Fruit fly (Drosophila melanogaster) whole organism, embryonic: ENCODE data around the gene CG46397.

Experiments
- Antp ChIP-seq: fragments of 200-800 bp; sonication (Bioruptor generic); optimal IDR thresholded peaks from 3 replicates; lab custom pipeline; 2016; ENCODE audit warnings: missing biosample characterization, missing genetic modification characterization
- BEAF-32 ChIP-seq: fragments of 200-800 bp; sonication (Bioruptor generic); optimal IDR thresholded peaks from 3 replicates; lab custom pipeline; 2017; ENCODE audit warnings: missing biosample characterization, missing genetic modification characterization, mild to moderate bottlenecking, moderate library complexity, missing genetic modification reagents
- CG12219 ChIP-seq: fragments of 200-800 bp; sonication (Bioruptor generic); optimal IDR thresholded peaks from 3 replicates; lab custom pipeline; 2018; ENCODE audit warnings: missing biosample characterization, mild to moderate bottlenecking, missing genetic modification characterization
- CG13123 ChIP-seq: fragments of 200-800 bp; sonication (Bioruptor generic); optimal IDR thresholded peaks from 2 replicates; lab custom pipeline; 2016; ENCODE audit warnings: missing biosample characterization, missing genetic modification characterization
- CG13624 ChIP-seq: fragments of 200-800 bp; sonication (Bioruptor generic); optimal IDR thresholded peaks from 2 replicates; lab custom pipeline; 2016; ENCODE audit warnings: missing biosample characterization, missing genetic modification characterization
- CG15696 ChIP-seq: fragments of 200-800 bp; sonication (Bioruptor generic); optimal IDR thresholded peaks from 2 replicates; lab custom pipeline; 2019; ENCODE audit warnings: missing biosample characterization, mild to moderate bottlenecking, missing genetic modification characterization, moderate library complexity
- CG16813 ChIP-seq: fragments of 200-800 bp; sonication (Bioruptor generic); IDR thresholded peaks from 3 replicates; pipeline ENCODE4 v1.3.6; 2022; ENCODE audit warnings: missing biosample characterization, missing genetic modification characterization; ENCODE audit not compliant: partially characterized antibody
- CG18262 ChIP-seq: fragments of 200-800 bp; optimal IDR thresholded peaks from 3 replicates; lab custom pipeline; 2019; ENCODE audit warnings: missing biosample characterization, mild to moderate bottlenecking, missing genetic modification characterization, moderate library complexity
- CG31441 ChIP-seq: fragments of 200-800 bp; sonication (Bioruptor generic); IDR thresholded peaks from 2 replicates; pipeline ENCODE4 v1.3.6; 2022; ENCODE audit warnings: missing biosample characterization, missing genetic modification characterization
- CG34422 ChIP-seq: fragments of 200-800 bp; sonication (Bioruptor generic); IDR thresholded peaks from 3 replicates; pipeline ENCODE4 v1.3.6; 2022; ENCODE audit warnings: missing biosample characterization, missing genetic modification characterization
- CG43689 ChIP-seq: fragments of 200-800 bp; sonication (Bioruptor generic); IDR thresholded peaks from 2 replicates; pipeline ENCODE4 v1.3.6; 2022; ENCODE audit warnings: missing biosample characterization, missing genetic modification characterization
- CG6175 ChIP-seq: fragments of 200-800 bp; sonication (Bioruptor generic); IDR thresholded peaks from 3 replicates; pipeline ENCODE4 v1.3.6; 2022; ENCODE audit warnings: missing biosample characterization, missing genetic modification characterization
- CG6254 ChIP-seq: fragments of 200-800 bp; sonication (Bioruptor generic); optimal IDR thresholded peaks from 3 replicates; lab custom pipeline; 2017; ENCODE audit warnings: mild to moderate bottlenecking, missing biosample characterization, missing genetic modification reagents, missing genetic modification characterization
- CG6272 ChIP-seq: fragments of 200-800 bp; sonication (Bioruptor generic); IDR thresholded peaks from 2 replicates; pipeline ENCODE4 v1.3.6; 2022; ENCODE audit warnings: missing biosample characterization, missing genetic modification characterization
- CG7745 ChIP-seq: fragments of 200-800 bp; sonication (Bioruptor generic); optimal IDR thresholded peaks from 2 replicates; lab custom pipeline; 2018; ENCODE audit warnings: missing biosample characterization, mild to moderate bottlenecking, missing genetic modification characterization, moderate library complexity
- CG7963 ChIP-seq: fragments of 200-800 bp; sonication (Bioruptor generic); IDR thresholded peaks from 3 replicates; pipeline ENCODE4 v1.3.6; 2022; ENCODE audit warnings: missing biosample characterization, missing genetic modification characterization; ENCODE audit not compliant: partially characterized antibody
- CG9437 ChIP-seq: fragments of 200-800 bp; sonication (Bioruptor generic); optimal IDR thresholded peaks from 2 replicates; lab custom pipeline; 2018; ENCODE audit warnings: missing biosample characterization, mild to moderate bottlenecking, missing genetic modification characterization
- Fer2 ChIP-seq: fragments of 200-800 bp; sonication (Bioruptor generic); optimal IDR thresholded peaks from 2 replicates; lab custom pipeline; 2018; ENCODE audit warnings: missing biosample characterization, mild to moderate bottlenecking, missing genetic modification characterization, moderate library complexity
- GATAe ChIP-seq: fragments of 200-800 bp; sonication (Bioruptor generic); conservative IDR thresholded peaks from 2 replicates; pipeline ENCODE4 v1.3.6; 2022; ENCODE audit warnings: missing biosample characterization, missing genetic modification characterization
- Lhr ChIP-seq: fragments of 200-800 bp; sonication (Bioruptor generic); optimal IDR thresholded peaks from 3 replicates; lab custom pipeline; 2017; ENCODE audit warnings: mild to moderate bottlenecking, missing biosample characterization, missing genetic modification reagents, missing genetic modification characterization
- Mes4 ChIP-seq: fragments of 200-800 bp; sonication (Bioruptor generic); optimal IDR thresholded peaks from 2 replicates; lab custom pipeline; 2016; ENCODE audit warnings: missing biosample characterization, missing genetic modification characterization
- Mrtf ChIP-seq: fragments of 200-800 bp; sonication (Bioruptor generic); IDR thresholded peaks from 3 replicates; pipeline ENCODE4 v1.3.6; 2022; ENCODE audit warnings: missing biosample characterization, missing genetic modification characterization
- NC2α ChIP-seq: fragments of 200-800 bp; sonication (Bioruptor generic); optimal IDR thresholded peaks from 2 replicates; lab custom pipeline; 2016; ENCODE audit warnings: missing biosample characterization, missing genetic modification characterization
- NC2β ChIP-seq: fragments of 200-800 bp; sonication (Bioruptor generic); optimal IDR thresholded peaks from 2 replicates; lab custom pipeline; 2016; ENCODE audit warnings: missing biosample characterization, missing genetic modification characterization
- PHDP ChIP-seq: fragments of 200-800 bp; sonication (Bioruptor generic); optimal IDR thresholded peaks from 3 replicates; lab custom pipeline; 2018; ENCODE audit warnings: missing biosample characterization, mild to moderate bottlenecking, missing genetic modification characterization, moderate library complexity
- Side ChIP-seq: fragments of 200-800 bp; sonication (Bioruptor generic); optimal IDR thresholded peaks from 2 replicates; lab custom pipeline; 2016; ENCODE audit warnings: missing biosample characterization, missing genetic modification characterization
- Sin3A ChIP-seq: fragments of >200 bp; optimal IDR thresholded peaks from 2 replicates; lab custom pipeline; 2018
- Spps ChIP-seq: fragments of 200-800 bp; sonication (Bioruptor generic); optimal IDR thresholded peaks from 2 replicates; lab custom pipeline; 2018; ENCODE audit warnings: missing biosample characterization, mild to moderate bottlenecking, missing genetic modification characterization
- Xrp1 ChIP-seq: fragments of 200-800 bp; sonication (Bioruptor generic); IDR thresholded peaks from 2 replicates; pipeline ENCODE4 v1.3.6; 2022; ENCODE audit warnings: missing biosample characterization, missing genetic modification characterization
- aop ChIP-seq: fragments of 200-800 bp; sonication (Bioruptor generic); IDR thresholded peaks from 2 replicates; pipeline ENCODE4 v1.3.6; 2022; ENCODE audit warnings: missing biosample characterization, missing genetic modification characterization
- chm ChIP-seq: fragments of 200-800 bp; sonication (Bioruptor generic); IDR thresholded peaks from 2 replicates; pipeline ENCODE4 v1.3.6; 2022; ENCODE audit warnings: missing biosample characterization, missing genetic modification characterization
- da ChIP-seq: fragments of 200-800 bp; sonication (Bioruptor generic); optimal IDR thresholded peaks from 2 replicates; lab custom pipeline; 2016; ENCODE audit warnings: missing biosample characterization, missing genetic modification characterization
- dmrt11E ChIP-seq: fragments of 200-800 bp; sonication (Bioruptor generic); optimal IDR thresholded peaks from 3 replicates; lab custom pipeline; 2018; ENCODE audit warnings: missing biosample characterization, mild to moderate bottlenecking, missing genetic modification characterization, moderate library complexity
- grn ChIP-seq: fragments of 200-800 bp; sonication (Bioruptor generic); optimal IDR thresholded peaks from 3 replicates; lab custom pipeline; 2017; ENCODE audit warnings: missing biosample characterization, missing genetic modification characterization
- gt ChIP-seq: fragments of 200-800 bp; sonication (Bioruptor generic); IDR thresholded peaks from 2 replicates; pipeline ENCODE4 v1.3.6; 2022; ENCODE audit warnings: missing biosample characterization, missing genetic modification characterization
- insv ChIP-seq, 2 experiments: fragments of 200-800 bp; sonication (Bioruptor generic); optimal IDR thresholded peaks; 3 replicates each; lab custom pipeline; 2016 to 2018; ENCODE audit warnings: missing biosample characterization in 2 of 2, missing genetic modification characterization in 2 of 2
- jumu ChIP-seq: fragments of 200-800 bp; sonication (Bioruptor generic); optimal IDR thresholded peaks from 3 replicates; lab custom pipeline; 2016; ENCODE audit warnings: missing biosample characterization, missing genetic modification characterization
- ken ChIP-seq: fragments of 200-800 bp; sonication (Bioruptor generic); IDR thresholded peaks from 3 replicates; pipeline ENCODE4 v1.3.6; 2022; ENCODE audit warnings: missing biosample characterization, missing genetic modification characterization
- mirr ChIP-seq: fragments of 200-800 bp; sonication (Bioruptor generic); optimal IDR thresholded peaks from 3 replicates; lab custom pipeline; 2018; ENCODE audit warnings: missing biosample characterization, mild to moderate bottlenecking, missing genetic modification characterization
- nerfin-2 ChIP-seq: fragments of 200-800 bp; sonication (Bioruptor generic); IDR thresholded peaks from 2 replicates; pipeline ENCODE4 v1.3.6; 2022; ENCODE audit warnings: missing biosample characterization, missing genetic modification characterization; ENCODE audit not compliant: partially characterized antibody
- pzg ChIP-seq: fragments of 200-800 bp; sonication (Bioruptor generic); optimal IDR thresholded peaks from 3 replicates; lab custom pipeline; 2018; ENCODE audit warnings: missing biosample characterization, mild to moderate bottlenecking, missing genetic modification characterization, moderate library complexity
- row ChIP-seq: fragments of 200-800 bp; sonication (Bioruptor generic); IDR thresholded peaks from 3 replicates; pipeline ENCODE4 v1.3.6; 2022; ENCODE audit warnings: missing biosample characterization, missing genetic modification characterization
- run ChIP-seq: fragments of 200-800 bp; sonication (Bioruptor generic); optimal IDR thresholded peaks from 3 replicates; lab custom pipeline; 2018; ENCODE audit warnings: missing biosample characterization, mild to moderate bottlenecking, missing genetic modification characterization
- schlank ChIP-seq: fragments of 200-800 bp; sonication (Bioruptor generic); optimal IDR thresholded peaks from 2 replicates; lab custom pipeline; 2018; ENCODE audit warnings: missing biosample characterization, mild to moderate bottlenecking, missing genetic modification characterization
- sob ChIP-seq: fragments of 200-800 bp; sonication (Bioruptor generic); IDR thresholded peaks from 2 replicates; pipeline ENCODE4 v1.3.6; 2022; ENCODE audit warnings: missing biosample characterization, missing genetic modification characterization
- sr ChIP-seq: fragments of 200-800 bp; sonication (Bioruptor generic); IDR thresholded peaks from 3 replicates; pipeline ENCODE4 v1.3.6; 2022; ENCODE audit warnings: missing biosample characterization, missing genetic modification characterization
- trh ChIP-seq: fragments of 200-800 bp; sonication (Bioruptor generic); optimal IDR thresholded peaks from 2 replicates; lab custom pipeline; 2016; ENCODE audit warnings: missing biosample characterization, missing genetic modification characterization
- yki ChIP-seq: fragments of >200 bp; optimal IDR thresholded peaks from 3 replicates; lab custom pipeline; 2018
- zf30C ChIP-seq: fragments of 200-800 bp; sonication (Bioruptor generic); optimal IDR thresholded peaks from 3 replicates; lab custom pipeline; 2018; ENCODE audit warnings: missing biosample characterization, mild to moderate bottlenecking, missing genetic modification characterization

CG46397 gene

dm6 chr2L:8952194-8953037 is 5.3 kb downstream of the CG46397 start (continued):
- TF ChIP-seq CG34422 (GFP tag; lab: Robert Waterston, UW) = 0 out of 3 replicates have a peak, but pooled peaks have one; percentile 50
- no peak for TF ChIP-seq CG43689 (GFP tag; lab: Robert Waterston, UW)
- TF ChIP-seq trh (GFP tag; lab: Kevin White, UChicago) = no peak
- peak; percentile 49 for TF ChIP-seq Antp
- peak; percentile 52 to 93 for TF ChIP-seq insv (GFP tag; optimal IDR thresholded peaks at IDR 0.05; lab: Kevin White, UChicago)
- TF ChIP-seq aop (GFP tag; lab: Robert Waterston, UW) = no peak
- 0 out of 2 replicates have a peak, but pooled peaks have one; percentile 17 for TF ChIP-seq chm
- TF ChIP-seq CG13624 (GFP tag; lab: Kevin White, UChicago) = peak; percentile 37
- TF ChIP-seq NC2β (GFP tag; lab: Kevin White, UChicago) = peak; percentile 42
- no peak for TF ChIP-seq CG7745 (tag; lab: Kevin White, UChicago)
- TF ChIP-seq CG18262 (tag; lab: Kevin White, UChicago) = peak; percentile 37
- TF ChIP-seq CG6272 (GFP tag; lab: Robert Waterston, UW) = peak; percentile 33; the same call in 1 of the 2 replicates
- TF ChIP-seq nerfin-2 (GFP tag; lab: Robert Waterston, UW) = peak; percentile 57
- peak; percentile 61; the same call in 1 of the 2 replicates for TF ChIP-seq Xrp1 (GFP tag; lab: Robert Waterston, UW)
- TF ChIP-seq Mrtf (GFP tag; lab: Robert Waterston, UW) = peak; percentile 49; the same call in 1 of the 3 replicates
- TF ChIP-seq Fer2 (tag; lab: Kevin White, UChicago) = no peak
- peak; percentile 46 for TF ChIP-seq Side (GFP tag; lab: Kevin White, UChicago)
- TF ChIP-seq CG12219 (GFP tag; lab: Kevin White, UChicago) = peak; percentile 30
- TF ChIP-seq Sin3A (lab: Kevin White, UChicago) = no peak
- no peak for TF ChIP-seq da (GFP tag; lab: Kevin White, UChicago)
- TF ChIP-seq CG6175 (GFP tag; lab: Robert Waterston, UW) = no peak
- peak; percentile 9 for TF ChIP-seq pzg (GFP tag; lab: Kevin White, UChicago)
- no peak for TF ChIP-seq CG13123 (GFP tag; lab: Kevin White, UChicago)
- TF ChIP-seq BEAF-32 (GFP tag; lab: Kevin White, UChicago) = peak; percentile 11
- 0 out of 3 replicates have a peak, but pooled peaks have one; percentile 18 for TF ChIP-seq CG7963 (GFP tag; lab: Robert Waterston, UW)
- peak; percentile 2 for TF ChIP-seq CG15696 (tag; lab: Kevin White, UChicago)
- TF ChIP-seq grn (GFP tag; lab: Kevin White, UChicago) = peak; percentile 51
- 0 out of 2 replicates have a peak, but pooled peaks have one; percentile 37 for TF ChIP-seq CG31441 (GFP tag; lab: Robert Waterston, UW)
- no peak for TF ChIP-seq gt (GFP tag; lab: Robert Waterston, UW)
- TF ChIP-seq PHDP = peak; percentile 48
- TF ChIP-seq NC2α (GFP tag; lab: Kevin White, UChicago) = peak; percentile 7
- peak; percentile 74 for TF ChIP-seq CG16813 (GFP tag; lab: Robert Waterston, UW)
- peak; percentile 82 for TF ChIP-seq row
- TF ChIP-seq schlank (tag; lab: Kevin White, UChicago) = peak; percentile 5
- no peak for TF ChIP-seq Spps
- TF ChIP-seq Lhr (GFP tag; lab: Kevin White, UChicago) = peak; percentile 44
- TF ChIP-seq GATAe = peak; percentile 44; the same call in 1 of the 2 replicates
- TF ChIP-seq sob (GFP tag; lab: Robert Waterston, UW) = peak; percentile 36; the same call in 1 of the 2 replicates
- no peak for TF ChIP-seq zf30C (GFP tag; lab: Kevin White, UChicago)
- no peak for TF ChIP-seq jumu (GFP tag; lab: Kevin White, UChicago)
- no peak for TF ChIP-seq ken (GFP tag; lab: Robert Waterston, UW)
- no peak for TF ChIP-seq CG6254
- TF ChIP-seq yki (lab: Kevin White, UChicago) = no peak
- TF ChIP-seq CG9437 (GFP tag; lab: Kevin White, UChicago) = peak; percentile 16
- TF ChIP-seq mirr = peak; percentile 42
- TF ChIP-seq run (tag; lab: Kevin White, UChicago) = peak; percentile 9
- peak; percentile 6 for TF ChIP-seq dmrt11E
- TF ChIP-seq Mes4 = peak; percentile 30
- TF ChIP-seq sr (GFP tag; lab: Robert Waterston, UW) = no peak
